Worm (Caenorhabditis elegans) whole organism, midembryonic: Measurements from ENCODE around the gene degt-1.
A peak's percentile ranks its signal among the peaks of the same experiment; 100 is the strongest.

Experiments used
- T22C8.4 ChIP-seq: fragments of 200-800 bp; sonication (Bioruptor generic); IDR thresholded peaks from 2 replicates; pipeline ENCODE4 v1.3.6; 2022; ENCODE audit warnings: missing genetic modification characterization, missing compliant biosample characterization
- cog-1 ChIP-seq: sonication (generic microtip); optimal IDR thresholded peaks from 2 replicates; lab custom pipeline; 2016; ENCODE audit warnings: missing genetic modification characterization, missing compliant biosample characterization
- flt-1 ChIP-seq: fragments of 200-800 bp; sonication (Bioruptor generic); IDR thresholded peaks from 2 replicates; pipeline ENCODE4 v1.3.6; 2022; ENCODE audit warnings: missing genetic modification characterization, missing compliant biosample characterization
- klf-2 ChIP-seq: fragments of 200-800 bp; sonication (Bioruptor generic); conservative IDR thresholded peaks from 2 replicates; pipeline ENCODE4 v1.3.6; 2022; ENCODE audit warnings: missing genetic modification reagents, missing genetic modification characterization, missing compliant biosample characterization
- med-1 ChIP-seq: sonication (generic microtip); optimal IDR thresholded peaks from 2 replicates; lab custom pipeline; 2017; ENCODE audit warnings: missing genetic modification characterization, mild to moderate bottlenecking, missing compliant biosample characterization, antibody characterized with exemption, missing genetic modification reagents; ENCODE audit not compliant: insufficient read depth
- ref-1 ChIP-seq: fragments of 200-800 bp; sonication (Bioruptor generic); conservative IDR thresholded peaks from 2 replicates; pipeline ENCODE4 v1.3.6; 2022; ENCODE audit warnings: missing genetic modification reagents, missing genetic modification characterization, missing compliant biosample characterization
- tab-1 ChIP-seq: fragments of 200-800 bp; sonication (Bioruptor generic); IDR thresholded peaks from 2 replicates; pipeline ENCODE4 v1.3.6; 2022; ENCODE audit warnings: missing genetic modification characterization, missing compliant biosample characterization
- ztf-23 ChIP-seq: fragments of 200-800 bp; sonication (Bioruptor generic); IDR thresholded peaks from 2 replicates; pipeline ENCODE4 v1.3.6; 2022; ENCODE audit warnings: missing genetic modification reagents, missing genetic modification characterization, missing compliant biosample characterization
- ztf-29 ChIP-seq: fragments of 200-800 bp; sonication (Bioruptor generic); IDR thresholded peaks from 2 replicates; pipeline ENCODE4 v1.3.6; 2022; ENCODE audit warnings: missing genetic modification reagents, missing genetic modification characterization, missing compliant biosample characterization

The degt-1 gene

DNA sequence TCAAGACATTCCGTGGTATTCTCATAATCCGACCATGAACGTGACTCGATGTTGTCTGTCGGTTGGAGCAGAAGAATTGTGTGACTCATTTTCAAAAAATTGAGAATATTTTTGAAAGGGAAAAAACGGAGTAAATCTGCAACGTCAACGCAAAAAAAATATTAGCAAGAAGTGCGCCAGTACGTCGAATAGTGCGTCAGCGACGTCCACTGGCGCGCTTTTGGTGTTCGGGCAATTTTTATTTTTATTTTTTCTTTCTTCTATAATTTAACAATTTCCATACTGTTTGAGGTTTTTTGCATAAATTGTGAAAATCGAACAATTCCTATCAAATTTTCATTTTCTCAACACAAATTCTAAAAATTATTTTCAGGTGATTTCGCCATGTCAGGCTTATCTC is 38.8 kb downstream of the degt-1 start, which contains the start of the genes erh-1 and lpd-9:
Gene erh-1 (minus strand): TSS at position 204 of the 400 bp plus-strand sequence.
Gene lpd-9 (plus strand): TSS at position 368 of the 400 bp plus-strand sequence.
- TF ChIP-seq ztf-29 (GFP tag; lab: Robert Waterston, UW) (no peak), med-1 (GFP tag; lab: Kevin White, UChicago) (peak; percentile 33), ztf-23 (GFP tag; lab: Robert Waterston, UW) (0 out of 2 replicates have a peak, but pooled peaks have one; percentile 45), cog-1 (tag; lab: Kevin White, UChicago) (no peak), flt-1 (no peak)

DNA sequence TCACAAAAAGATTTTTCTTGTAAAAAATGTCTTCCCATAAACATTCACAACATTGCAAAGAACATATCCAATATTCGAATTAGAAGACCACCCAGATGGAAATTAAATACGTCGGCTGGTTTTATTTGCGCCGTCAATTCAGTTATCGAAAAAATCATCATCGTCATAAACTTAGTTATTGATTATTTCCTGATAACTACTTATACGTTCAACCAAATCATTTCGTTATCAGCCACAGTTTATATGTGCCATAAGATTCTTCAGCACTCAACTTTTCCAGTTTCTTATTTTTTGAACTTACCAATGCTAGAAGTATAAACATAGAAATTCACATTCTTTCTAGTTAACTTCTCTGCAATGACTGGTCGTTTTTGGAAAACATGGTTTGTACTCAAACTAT is 40.5 kb downstream of the degt-1 start:
- TF ChIP-seq ref-1: no peak
- TF ChIP-seq ztf-23 (GFP tag; lab: Robert Waterston, UW): no peak
- no peak for TF ChIP-seq cog-1 (tag; lab: Kevin White, UChicago)
- TF ChIP-seq flt-1: no peak
- no peak for TF ChIP-seq klf-2 (GFP tag; lab: Robert Waterston, UW)

DNA sequence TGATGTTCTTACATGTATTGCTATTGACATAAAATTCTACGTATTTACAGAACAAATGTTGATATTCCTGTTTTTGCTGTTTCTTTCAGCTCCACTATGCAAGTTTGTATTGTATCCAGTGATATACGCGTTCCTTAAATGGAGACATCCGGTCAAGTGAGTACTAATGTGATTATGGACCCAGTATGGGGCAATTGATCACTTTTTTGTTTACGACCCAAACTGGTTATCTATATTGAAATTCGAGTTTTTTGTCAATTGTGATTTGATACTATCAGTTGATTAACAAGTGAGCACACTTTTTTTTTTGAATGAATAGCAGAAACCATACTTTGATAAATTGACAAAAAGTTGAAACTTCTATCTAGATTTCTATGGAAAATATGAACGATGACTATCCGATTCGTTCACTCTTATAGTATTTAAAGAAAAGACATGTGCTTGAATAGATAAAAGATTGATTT is 41.7 kb downstream of the degt-1 start, which contains the start of gene T21C9.6:
Gene T21C9.6 (plus strand): TSS at position 51 of the 464 bp plus-strand sequence.
- TF ChIP-seq klf-2 (GFP tag; lab: Robert Waterston, UW): no peak

DNA sequence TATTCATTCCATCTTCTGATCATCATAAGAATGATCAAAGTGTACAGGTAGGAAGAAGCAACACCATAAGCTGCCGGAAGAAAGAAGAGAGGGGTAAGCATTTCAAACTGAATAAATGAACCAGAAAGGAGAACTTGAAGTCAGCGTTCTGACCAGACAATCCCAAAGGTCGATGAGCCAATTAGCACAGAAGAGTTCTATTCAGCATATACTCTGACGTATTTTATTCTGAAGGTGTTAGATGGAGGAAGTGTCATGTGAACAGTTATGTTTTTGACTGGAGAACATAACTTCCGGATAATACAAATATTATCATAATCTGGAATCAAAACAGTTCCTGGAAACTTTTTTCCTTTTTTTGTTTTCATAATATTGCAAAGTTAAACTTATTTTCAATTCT is 48.6 kb downstream of the degt-1 start, which contains the start of gene srg-32:
Gene srg-32 (minus strand): TSS at position 101 of the 400 bp plus-strand sequence.
- no peak for TF ChIP-seq ztf-23 (GFP tag; lab: Robert Waterston, UW)
- TF ChIP-seq med-1 (GFP tag; lab: Kevin White, UChicago): no peak
- no peak for TF ChIP-seq ztf-29 (GFP tag; lab: Robert Waterston, UW)
- TF ChIP-seq klf-2 (GFP tag; lab: Robert Waterston, UW): no peak
- TF ChIP-seq T22C8.4 (GFP tag; lab: Robert Waterston, UW): no peak
- TF ChIP-seq ref-1: no peak
- TF ChIP-seq tab-1 (GFP tag; lab: Robert Waterston, UW): no peak
- TF ChIP-seq flt-1: no peak
- no peak for TF ChIP-seq cog-1 (tag; lab: Kevin White, UChicago)

DNA sequence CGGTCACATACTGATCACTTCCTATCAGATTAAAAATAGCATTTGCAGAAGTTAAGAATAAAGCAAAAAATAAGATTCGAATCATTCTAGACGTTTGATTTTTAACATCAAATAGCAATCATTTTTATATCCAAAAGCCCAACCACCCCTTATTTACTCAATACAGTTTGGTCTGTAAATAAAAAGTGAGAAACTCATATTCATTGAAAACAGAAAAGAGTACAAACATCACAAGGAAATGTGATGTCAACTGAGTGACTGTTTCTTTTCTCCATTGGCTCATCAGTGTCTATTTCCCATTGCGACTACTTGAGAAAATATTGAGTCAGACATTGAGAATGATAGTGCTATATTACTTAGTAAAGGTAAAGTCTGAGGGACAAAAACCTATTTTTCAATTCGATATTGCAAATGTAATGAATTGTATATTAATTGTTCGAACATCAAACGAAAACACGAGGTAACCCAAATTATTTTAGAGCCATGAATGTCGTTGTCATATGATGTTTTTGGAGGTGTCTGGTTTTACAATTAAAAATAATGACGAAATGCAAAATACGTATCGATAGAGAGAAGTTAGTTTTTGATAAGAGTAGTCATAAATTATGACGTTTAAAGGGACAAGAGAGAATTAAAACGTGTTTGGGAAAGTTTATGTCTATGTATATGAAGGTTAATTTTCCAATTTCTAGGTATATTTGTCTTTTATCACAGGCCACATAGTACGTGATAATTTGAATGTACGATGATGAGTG is 49.8 kb downstream of the degt-1 start, which contains the start of gene ttr-23:
Gene ttr-23 (minus strand): TSS at position 87 of the 755 bp plus-strand sequence.
- TF ChIP-seq ref-1 (no peak), tab-1 (GFP tag; lab: Robert Waterston, UW) (no peak), cog-1 (tag; lab: Kevin White, UChicago) (no peak), ztf-23 (GFP tag; lab: Robert Waterston, UW) (no peak), klf-2 (GFP tag; lab: Robert Waterston, UW) (no peak), flt-1 (no peak), med-1 (GFP tag; lab: Kevin White, UChicago) (no peak)

DNA sequence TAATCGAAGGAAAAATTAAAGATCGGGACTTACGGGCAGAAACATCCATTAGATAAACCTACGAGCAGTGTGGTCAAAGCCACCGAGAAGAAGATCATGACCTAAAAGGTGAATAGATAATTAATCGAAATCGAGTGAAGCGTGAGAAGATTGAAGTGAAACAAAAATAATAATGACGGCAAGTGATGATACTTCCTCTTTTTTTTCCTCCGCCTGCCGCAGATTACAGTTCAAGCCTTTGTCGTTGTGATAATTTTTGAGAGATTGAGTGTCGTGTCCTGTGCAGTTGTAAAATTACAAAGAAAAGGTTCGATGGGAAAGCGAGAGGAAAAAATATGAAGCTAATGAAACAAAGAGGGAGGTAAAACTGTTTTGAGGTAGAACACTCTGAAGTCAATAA is 52.4 kb downstream of the degt-1 start, which contains the start of gene T21C9.9:
Gene T21C9.9 (minus strand): TSS at position 101 of the 400 bp plus-strand sequence.
- no peak for TF ChIP-seq T22C8.4 (GFP tag; lab: Robert Waterston, UW)
- TF ChIP-seq cog-1 (tag; lab: Kevin White, UChicago): no peak
- no peak for TF ChIP-seq ref-1
- no peak for TF ChIP-seq tab-1 (GFP tag; lab: Robert Waterston, UW)
- no peak for TF ChIP-seq med-1 (GFP tag; lab: Kevin White, UChicago)
- no peak for TF ChIP-seq ztf-23 (GFP tag; lab: Robert Waterston, UW)
- TF ChIP-seq klf-2 (GFP tag; lab: Robert Waterston, UW): no peak
- TF ChIP-seq flt-1: no peak
- no peak for TF ChIP-seq ztf-29 (GFP tag; lab: Robert Waterston, UW)

DNA sequence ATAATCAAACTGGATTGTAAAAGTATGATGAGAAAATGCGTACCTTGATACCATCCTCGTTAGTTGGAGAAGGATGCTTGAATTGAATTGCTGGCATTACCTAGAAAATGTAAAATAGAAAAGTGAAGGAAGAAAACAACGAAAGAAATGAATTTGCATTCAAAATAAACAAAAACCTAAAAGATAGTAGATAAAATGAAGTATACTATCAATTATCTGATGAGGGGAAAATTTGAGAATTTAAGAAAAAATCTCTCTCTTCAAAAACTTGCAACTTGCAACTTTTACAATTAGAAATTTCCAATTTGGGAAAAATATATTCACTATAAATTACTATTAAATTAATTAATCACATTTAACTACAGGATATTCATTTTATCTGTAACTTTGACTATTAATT is 54.7 kb downstream of the degt-1 start, which contains the start of gene T21C9.11:
Gene T21C9.11 (minus strand): TSS at position 101 of the 400 bp plus-strand sequence.
- TF ChIP-seq med-1 (GFP tag; lab: Kevin White, UChicago): no peak
- TF ChIP-seq ztf-23 (GFP tag; lab: Robert Waterston, UW): no peak
- no peak for TF ChIP-seq tab-1 (GFP tag; lab: Robert Waterston, UW)
- no peak for TF ChIP-seq ztf-29 (GFP tag; lab: Robert Waterston, UW)
- no peak for TF ChIP-seq klf-2 (GFP tag; lab: Robert Waterston, UW)
- TF ChIP-seq flt-1: no peak
- TF ChIP-seq ref-1: no peak
- TF ChIP-seq T22C8.4 (GFP tag; lab: Robert Waterston, UW): no peak
- no peak for TF ChIP-seq cog-1 (tag; lab: Kevin White, UChicago)
